Worm (Caenorhabditis elegans) whole organism, L4 larva: Measurements from ENCODE around the gene athp-3.
A peak's percentile ranks its signal among the peaks of the same experiment; 100 is the strongest.

Experiments used
- F10B5.3 ChIP-seq: sonication (generic microtip); optimal IDR thresholded peaks from 2 replicates; lab custom pipeline; 2016; ENCODE audit warnings: mild to moderate bottlenecking, missing genetic modification characterization, missing compliant biosample characterization
- F26F4.8 ChIP-seq: fragments of 200-800 bp; sonication (Bioruptor generic); conservative IDR thresholded peaks from 2 replicates; pipeline ENCODE4 v1.3.6; 2022; ENCODE audit warnings: missing genetic modification characterization, missing compliant biosample characterization
- T20F7.1 ChIP-seq: fragments of 200-800 bp; sonication (Bioruptor generic); optimal IDR thresholded peaks from 2 replicates; lab custom pipeline; 2018; ENCODE audit warnings: mild to moderate bottlenecking, missing genetic modification characterization, missing compliant biosample characterization
- Y105C5A.15 ChIP-seq: fragments of 200-800 bp; sonication (Bioruptor generic); IDR thresholded peaks from 2 replicates; pipeline ENCODE4 v1.3.6; 2022; ENCODE audit warnings: missing genetic modification characterization, missing compliant biosample characterization
- Y48G9A.11 ChIP-seq: fragments of 200-800 bp; sonication (Bioruptor generic); IDR thresholded peaks from 2 replicates; pipeline ENCODE4 v1.3.6; 2022; ENCODE audit warnings: missing genetic modification reagents, missing genetic modification characterization, missing compliant biosample characterization
- ZK337.2 ChIP-seq: fragments of 200-800 bp; sonication (Bioruptor generic); IDR thresholded peaks from 2 replicates; pipeline ENCODE4 v1.3.6; 2022; ENCODE audit warnings: missing genetic modification reagents, missing genetic modification characterization, missing compliant biosample characterization
- ZK546.5 ChIP-seq, 2 experiments: sonication (generic microtip); optimal IDR thresholded peaks; 2 replicates each; lab custom pipeline; 2017; ENCODE audit warnings: missing biosample characterization in 2 of 2, missing genetic modification characterization in 2 of 2
- aha-1 ChIP-seq: fragments of 150-350 bp; peaks from one replicate; lab custom pipeline; 2014; ENCODE audit warnings: missing biosample characterization, missing genetic modification characterization
- aly-2 ChIP-seq: sonication (generic microtip); optimal IDR thresholded peaks from 2 replicates; lab custom pipeline; 2018; ENCODE audit warnings: missing biosample characterization, missing genetic modification characterization
- arid-1 ChIP-seq: fragments of 200-800 bp; sonication (Bioruptor generic); conservative IDR thresholded peaks from 2 replicates; pipeline ENCODE4 v1.3.6; 2022; ENCODE audit warnings: missing genetic modification reagents, missing genetic modification characterization, missing compliant biosample characterization
- attf-4 ChIP-seq: sonication (generic microtip); optimal IDR thresholded peaks from 3 replicates; lab custom pipeline; 2017; ENCODE audit warnings: missing biosample characterization, missing genetic modification characterization
- ceh-20 ChIP-seq: fragments of 200-800 bp; sonication (Bioruptor generic); IDR thresholded peaks from 2 replicates; pipeline ENCODE4 v1.3.6; 2022; ENCODE audit warnings: missing genetic modification reagents, missing genetic modification characterization, missing compliant biosample characterization
- ceh-82 ChIP-seq: sonication (generic microtip); optimal IDR thresholded peaks from 2 replicates; lab custom pipeline; 2017; ENCODE audit warnings: missing biosample characterization, missing genetic modification characterization
- cey-2 ChIP-seq: sonication (generic microtip); optimal IDR thresholded peaks from 3 replicates; lab custom pipeline; 2017; ENCODE audit warnings: missing genetic modification characterization, mild to moderate bottlenecking, missing compliant biosample characterization, antibody characterized with exemption, borderline replicate concordance; ENCODE audit not compliant: insufficient read depth
- ctbp-1 ChIP-seq: fragments of 200-800 bp; sonication (Bioruptor generic); IDR thresholded peaks from 2 replicates; pipeline ENCODE4 v1.3.6; 2022; ENCODE audit warnings: missing genetic modification reagents, missing genetic modification characterization, missing compliant biosample characterization
- daf-16 ChIP-seq, 3 experiments: sonication (generic microtip); optimal IDR thresholded peaks; 2 replicates each; lab custom pipeline; 2016 to 2017; ENCODE audit warnings: missing genetic modification characterization in 3 of 3, missing genetic modification reagents in 3 of 3, mild to moderate bottlenecking in 2 of 3, missing compliant biosample characterization in 2 of 3, missing biosample characterization in 1 of 3, moderate library complexity in 1 of 3
- dmd-6 ChIP-seq: fragments of 200-800 bp; sonication (Bioruptor generic); IDR thresholded peaks from 2 replicates; pipeline ENCODE4 v1.3.6; 2022; ENCODE audit warnings: missing genetic modification reagents, missing genetic modification characterization, missing compliant biosample characterization
- dve-1 ChIP-seq: sonication (generic microtip); optimal IDR thresholded peaks from 2 replicates; lab custom pipeline; 2017; ENCODE audit warnings: antibody characterized with exemption, mild to moderate bottlenecking, missing genetic modification characterization, missing compliant biosample characterization; ENCODE audit not compliant: insufficient read depth
- egl-27 ChIP-seq: sonication (generic microtip); optimal IDR thresholded peaks from 3 replicates; lab custom pipeline; 2017; ENCODE audit warnings: missing biosample characterization, missing genetic modification reagents, missing genetic modification characterization
- hlh-11 ChIP-seq: fragments of 200-800 bp; sonication (Bioruptor generic); optimal IDR thresholded peaks from 2 replicates; lab custom pipeline; 2018; ENCODE audit warnings: mild to moderate bottlenecking, missing genetic modification characterization, missing compliant biosample characterization
- hlh-30 ChIP-seq: sonication (generic microtip); optimal IDR thresholded peaks from 2 replicates; lab custom pipeline; 2017; ENCODE audit warnings: antibody characterized with exemption, mild to moderate bottlenecking, missing genetic modification characterization, missing compliant biosample characterization; ENCODE audit not compliant: insufficient read depth
- lim-7 ChIP-seq: fragments of 200-800 bp; sonication (Bioruptor generic); IDR thresholded peaks from 2 replicates; pipeline ENCODE4 v1.3.6; 2022; ENCODE audit warnings: missing genetic modification characterization, missing compliant biosample characterization
- lin-29 ChIP-seq: fragments of 200-800 bp; sonication (Bioruptor generic); IDR thresholded peaks from 2 replicates; pipeline ENCODE4 v1.3.6; 2022; ENCODE audit warnings: missing genetic modification reagents, missing genetic modification characterization, missing compliant biosample characterization
- lir-3 ChIP-seq: sonication (generic microtip); optimal IDR thresholded peaks from 2 replicates; lab custom pipeline; 2016; ENCODE audit warnings: mild to moderate bottlenecking, missing genetic modification characterization, missing compliant biosample characterization
- mes-2 ChIP-seq: sonication (generic microtip); optimal IDR thresholded peaks from 2 replicates; lab custom pipeline; 2016; ENCODE audit warnings: missing genotype, mild to moderate bottlenecking, missing genetic modification characterization, missing compliant biosample characterization; ENCODE audit not compliant: poor library complexity, severe bottlenecking
- mxl-2 ChIP-seq: fragments of 200-800 bp; sonication (Bioruptor generic); conservative IDR thresholded peaks from 2 replicates; pipeline ENCODE4 v1.3.6; 2022; ENCODE audit warnings: missing genetic modification reagents, missing genetic modification characterization, missing compliant biosample characterization
- mxl-3 ChIP-seq: fragments of 200-800 bp; sonication (Bioruptor generic); optimal IDR thresholded peaks from 2 replicates; lab custom pipeline; 2018; ENCODE audit warnings: mild to moderate bottlenecking, missing genetic modification characterization, missing compliant biosample characterization
- nhr-111 ChIP-seq: fragments of 200-800 bp; sonication (Bioruptor generic); optimal IDR thresholded peaks from 2 replicates; lab custom pipeline; 2018; ENCODE audit warnings: mild to moderate bottlenecking, missing genetic modification characterization, missing compliant biosample characterization
- nhr-237 ChIP-seq: sonication (generic microtip); optimal IDR thresholded peaks from 2 replicates; lab custom pipeline; 2017; ENCODE audit warnings: missing biosample characterization, missing genetic modification characterization
- nhr-42 ChIP-seq: fragments of 200-800 bp; sonication (Bioruptor generic); IDR thresholded peaks from 2 replicates; pipeline ENCODE4 v1.3.6; 2022; ENCODE audit warnings: missing genetic modification characterization, missing compliant biosample characterization
- nhr-6 ChIP-seq: fragments of 150-350 bp; optimal IDR thresholded peaks from 2 replicates; lab custom pipeline; 2014; ENCODE audit warnings: missing biosample characterization, missing genetic modification characterization
- nhr-77 ChIP-seq: fragments of 150-350 bp; optimal IDR thresholded peaks from 2 replicates; lab custom pipeline; 2014; ENCODE audit warnings: missing biosample characterization, missing genetic modification characterization
- pha-4 ChIP-seq, 2 experiments: fragments of 150-350 bp in 1 of 2; fragments of 200-800 bp in 1 of 2; sonication (Bioruptor generic) in 1 of 2; IDR thresholded peaks in 1 of 2; optimal IDR thresholded peaks in 1 of 2; 2 replicates each; pipeline versions ENCODE4 v1.3.6 to Lab custom; 2014 to 2022; ENCODE audit warnings: missing genetic modification characterization in 2 of 2, missing genetic modification reagents in 2 of 2, missing biosample characterization in 1 of 2, missing compliant biosample characterization in 1 of 2
- saeg-2 ChIP-seq: fragments of 200-800 bp; sonication (Bioruptor generic); IDR thresholded peaks from 2 replicates; pipeline ENCODE4 v1.3.6; 2022; ENCODE audit warnings: missing genetic modification reagents, missing genetic modification characterization, missing compliant biosample characterization
- snpc-4 ChIP-seq: fragments of 150-350 bp; optimal IDR thresholded peaks from 2 replicates; lab custom pipeline; 2014; ENCODE audit warnings: missing biosample characterization, missing genetic modification characterization
- tag-97 ChIP-seq: fragments of 200-800 bp; sonication (Bioruptor generic); IDR thresholded peaks from 2 replicates; pipeline ENCODE4 v1.3.6; 2022; ENCODE audit warnings: missing genetic modification characterization, missing compliant biosample characterization
- tra-1 ChIP-seq: fragments of 200-800 bp; sonication (Bioruptor generic); IDR thresholded peaks from 2 replicates; pipeline ENCODE4 v1.3.6; 2022; ENCODE audit warnings: missing genetic modification reagents, missing genetic modification characterization, missing compliant biosample characterization
- unc-39 ChIP-seq: sonication (generic microtip); optimal IDR thresholded peaks from 2 replicates; lab custom pipeline; 2017; ENCODE audit warnings: missing biosample characterization, missing genetic modification characterization
- unc-62 ChIP-seq, 3 experiments: fragments of 150-350 bp in 1 of 3; sonication (generic microtip); optimal IDR thresholded peaks in 2 of 3; peaks in 1 of 3; 1 replicate in 1 of 3; 2 replicates in 2 of 3; lab custom pipeline; 2014 to 2017; ENCODE audit warnings: missing biosample characterization in 3 of 3, missing genetic modification characterization in 3 of 3, missing genetic modification reagents in 3 of 3, missing genotype in 1 of 3
- zag-1 ChIP-seq: fragments of 150-350 bp; optimal IDR thresholded peaks from 2 replicates; lab custom pipeline; 2014; ENCODE audit warnings: missing biosample characterization, missing genetic modification characterization

The athp-3 gene

DNA sequence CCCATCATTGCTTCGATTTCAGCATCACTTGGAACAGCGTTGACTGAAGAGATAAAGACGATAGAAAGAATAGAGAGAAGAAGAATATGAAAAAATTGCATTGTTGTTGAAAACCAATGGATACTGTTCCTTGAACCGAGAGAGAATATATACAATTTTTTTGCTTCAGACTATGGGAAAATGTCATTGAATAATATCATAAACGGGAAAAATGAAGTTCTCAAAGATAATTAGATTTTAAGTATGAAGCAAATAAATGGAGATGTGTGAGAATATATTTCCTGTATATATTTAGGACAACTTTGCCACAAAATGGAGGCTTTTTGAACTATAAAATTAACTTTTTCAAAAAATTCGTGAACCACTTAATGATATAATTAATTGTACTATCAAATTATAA, 9.9 kb upstream of the athp-3 start, which contains the start of gene Y116A8C.44 (continued):
- TF ChIP-seq mes-2 (no peak), tra-1 (GFP tag; lab: Robert Waterston, UW) (no peak)

DNA sequence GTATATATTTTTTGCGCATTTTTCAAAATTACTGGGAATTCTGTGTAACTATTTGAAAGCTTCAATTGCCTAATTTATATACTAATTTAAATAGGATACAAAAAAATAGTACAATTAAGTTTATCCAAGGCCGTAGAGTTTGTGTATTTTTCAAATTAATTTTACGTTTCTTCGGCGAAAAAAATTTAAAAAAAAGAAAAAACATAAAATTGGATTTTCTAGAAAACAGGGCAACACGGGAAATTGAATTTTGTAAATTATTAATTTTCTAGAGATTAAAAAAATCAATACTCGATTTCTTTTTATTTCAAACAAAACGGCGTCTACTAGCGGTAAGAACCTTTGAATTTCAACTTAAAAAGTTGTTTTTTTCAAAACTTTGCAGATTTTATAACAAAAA, 5.1 kb upstream of the athp-3 start, which contains the start of gene Y116A8C.23:
Y116A8C.23 (plus strand) TSS at position 301 of the 400 bp plus-strand sequence.
- TF ChIP-seq saeg-2 (GFP tag; lab: Robert Waterston, UW) (no peak), daf-16 (GFP tag; optimal IDR thresholded peaks at IDR 0.05; lab: Kevin White, UChicago) (no peak), daf-16 (tag; optimal IDR thresholded peaks at IDR 0.05; lab: Kevin White, UChicago) (no peak), ctbp-1 (GFP tag; lab: Robert Waterston, UW) (no peak), tag-97 (no peak), attf-4 (tag; lab: Kevin White, UChicago) (no peak), F26F4.8 (GFP tag; lab: Robert Waterston, UW) (no peak), nhr-77 (tag; lab: Kevin White, UChicago) (no peak), mxl-2 (no peak), lim-7 (GFP tag; lab: Robert Waterston, UW) (no peak)

DNA sequence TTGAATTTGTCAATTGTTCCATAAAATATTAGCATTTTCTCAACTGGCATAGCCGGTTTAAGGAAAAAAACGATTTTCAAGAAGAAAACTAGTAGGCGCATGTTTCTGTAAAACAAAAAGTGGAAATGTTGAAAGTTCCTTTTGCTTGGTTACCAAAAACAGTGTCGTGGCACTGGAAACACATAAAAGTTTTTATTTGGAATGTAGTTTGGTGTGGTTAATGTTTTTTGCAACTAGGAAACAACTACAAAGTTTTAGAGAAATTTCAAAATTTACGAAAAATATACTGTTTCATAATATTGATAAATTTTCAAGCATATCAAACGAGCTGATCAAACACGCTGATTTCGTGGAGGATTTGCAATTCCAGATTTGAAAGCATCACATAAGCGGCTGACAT, 2.5 kb downstream of the athp-3 start, which contains the start of gene clec-195:
clec-195 (minus strand) TSS at position 101 of the 400 bp plus-strand sequence.
- TF ChIP-seq unc-62 (GFP tag; optimal IDR thresholded peaks at IDR 0.05 in 1 of 2; lab: Kevin White, UChicago) (no peak), unc-62 (tag; optimal IDR thresholded peaks at IDR 0.05; lab: Kevin White, UChicago) (no peak), lin-29 (GFP tag; lab: Robert Waterston, UW) (no peak), hlh-11 (tag; lab: Kevin White, UChicago) (no peak), dmd-6 (GFP tag; lab: Robert Waterston, UW) (no peak), Y105C5A.15 (GFP tag; lab: Robert Waterston, UW) (no peak), ceh-20 (GFP tag; lab: Robert Waterston, UW) (no peak), unc-39 (tag; lab: Kevin White, UChicago) (no peak), mes-2 (no peak), nhr-6 (tag; lab: Kevin White, UChicago) (no peak), zag-1 (no peak), nhr-237 (tag; lab: Kevin White, UChicago) (no peak), cey-2 (tag; lab: Kevin White, UChicago) (no peak), mxl-3 (GFP tag; lab: Kevin White, UChicago) (no peak), T20F7.1 (GFP tag; lab: Kevin White, UChicago) (no peak), ZK337.2 (GFP tag; lab: Robert Waterston, UW) (no peak), ZK546.5 (tag; optimal IDR thresholded peaks at IDR 0.05; lab: Kevin White, UChicago) (no peak), Y48G9A.11 (no peak), egl-27 (tag; lab: Kevin White, UChicago) (no peak)

DNA sequence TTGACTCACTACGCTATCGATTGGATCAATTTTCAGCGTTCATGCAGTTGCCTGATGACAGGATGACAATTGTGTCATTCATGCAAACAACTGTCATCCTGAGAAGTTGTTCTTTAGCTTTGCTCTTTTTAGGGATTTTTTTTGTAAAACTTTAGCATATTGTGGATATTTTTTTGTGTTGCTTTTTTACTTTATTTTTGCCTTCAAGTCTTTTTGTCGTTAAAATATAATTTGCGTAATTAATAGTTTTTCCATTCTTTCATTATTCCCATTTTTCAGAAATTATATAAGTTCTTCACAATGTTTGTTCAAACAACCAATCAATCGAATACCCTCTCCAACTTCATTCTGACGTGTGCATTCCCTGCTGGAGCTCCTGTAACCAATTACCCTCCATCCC, 7.5 kb downstream of the athp-3 start, which contains the start of gene Y116A8C.20:
Y116A8C.20 (plus strand) TSS at position 301 of the 400 bp plus-strand sequence.
- TF ChIP-seq aly-2 (no peak), mes-2 (no peak)

DNA sequence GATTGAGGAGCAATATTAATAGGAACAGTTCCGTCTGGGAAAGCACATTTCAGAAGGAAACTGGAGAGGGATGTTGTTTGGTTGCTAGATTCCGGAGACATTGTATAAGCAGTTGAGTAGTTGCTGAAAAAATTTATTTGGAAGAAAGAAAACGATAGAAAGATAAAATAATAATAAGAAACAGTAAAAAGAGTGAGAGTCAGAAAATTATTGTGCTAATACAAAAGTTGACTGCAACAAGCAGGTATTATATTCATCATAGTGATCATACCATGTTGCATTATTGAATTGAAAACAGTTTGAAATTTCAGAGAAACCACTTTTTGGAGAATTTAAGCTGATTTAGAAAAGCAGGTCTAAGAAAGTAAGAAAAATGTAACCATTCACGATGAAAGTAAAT, 8.6 kb downstream of the athp-3 start, which contains the start of gene Y116A8C.19:
Y116A8C.19 (minus strand) TSS at position 101 of the 400 bp plus-strand sequence.
- TF ChIP-seq unc-62 (GFP tag; optimal IDR thresholded peaks at IDR 0.05 in 1 of 2; lab: Kevin White, UChicago) (peak in 1 of 2 experiments; percentile 62), unc-62 (tag; optimal IDR thresholded peaks at IDR 0.05; lab: Kevin White, UChicago) (no peak), nhr-111 (GFP tag; lab: Kevin White, UChicago) (no peak)

DNA sequence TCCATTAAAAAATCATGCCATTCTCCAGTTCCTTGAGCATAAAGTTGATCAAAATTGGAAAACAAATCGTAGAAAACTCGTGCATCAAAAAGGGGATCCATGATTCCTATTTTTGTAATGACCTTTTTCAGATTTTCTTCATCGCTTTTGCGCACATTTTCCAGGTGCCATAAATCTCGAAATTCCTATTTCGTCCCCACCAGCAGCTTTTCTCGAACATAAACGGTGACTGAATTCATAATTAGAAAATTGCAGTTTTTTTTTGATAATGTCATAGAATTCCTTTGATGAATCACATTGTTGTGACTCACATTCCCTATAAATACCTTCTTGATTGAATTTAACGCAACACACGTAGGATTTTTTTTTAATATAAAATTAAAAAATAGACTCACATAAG, 17.7 kb downstream of the athp-3 start, which contains the start of gene nhr-229:
nhr-229 (minus strand) TSS at position 101 of the 400 bp plus-strand sequence.
- no peak for TF ChIP-seq dve-1
- no peak for TF ChIP-seq arid-1 (GFP tag; lab: Robert Waterston, UW)
- TF ChIP-seq mxl-2 = no peak
- no peak for TF ChIP-seq lin-29 (GFP tag; lab: Robert Waterston, UW)
- no peak for TF ChIP-seq lir-3 (tag; lab: Kevin White, UChicago)
- no peak for TF ChIP-seq mes-2
- TF ChIP-seq snpc-4 = no peak
- no peak for TF ChIP-seq pha-4 (GFP tag; IDR thresholded peaks at IDR 0.05; lab: Robert Waterston, UW)
- no peak for TF ChIP-seq pha-4 (tag; optimal IDR thresholded peaks at IDR 0.05; lab: Kevin White, UChicago)
- TF ChIP-seq F10B5.3 (tag; lab: Kevin White, UChicago) = no peak
- no peak for TF ChIP-seq T20F7.1 (GFP tag; lab: Kevin White, UChicago)
- no peak for TF ChIP-seq aly-2
- TF ChIP-seq aha-1 (tag; lab: Kevin White, UChicago) = no peak
- TF ChIP-seq hlh-30 = no peak
- TF ChIP-seq ceh-82 (tag; lab: Kevin White, UChicago) = no peak
- no peak for TF ChIP-seq nhr-42 (GFP tag; lab: Robert Waterston, UW)
